Worm (Caenorhabditis elegans): ENCODE measurements around the gene sup-18.
A peak's percentile ranks its signal among the peaks of the same experiment; 100 is the strongest.

The sup-18 gene

DNA sequence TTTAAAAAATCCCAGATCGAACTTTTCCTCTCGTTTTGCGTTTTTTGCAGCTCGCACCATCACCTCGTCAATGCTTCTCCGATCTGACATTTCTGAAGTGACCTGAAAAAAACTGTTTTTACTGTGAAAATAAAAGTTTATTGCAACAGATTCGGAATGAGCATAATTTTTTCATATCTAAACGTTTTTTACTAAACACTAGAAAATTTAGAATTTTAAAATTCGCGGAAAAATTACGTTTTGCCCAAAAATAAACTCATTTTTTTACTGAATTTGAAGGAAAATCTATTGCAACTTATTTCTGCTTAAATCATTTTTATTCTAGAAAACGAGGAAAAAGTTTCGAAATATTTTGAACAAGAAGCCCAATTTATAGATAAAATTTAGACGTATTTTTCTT lies 4.2 kb upstream of the sup-18 start, which contains the start of gene ZK688.9:
Gene ZK688.9, minus strand, starts transcription at position 101 of the 400 bp plus-strand sequence.
- no peak for TF ChIP-seq ztf-3 (GFP tag; optimal IDR thresholded peaks at IDR 0.05)
- TF ChIP-seq cebp-2 (GFP tag; IDR thresholded peaks at IDR 0.05) = no peak
- no peak for TF ChIP-seq Y56A3A.18 (GFP tag; IDR thresholded peaks at IDR 0.05)
- no peak for TF ChIP-seq tlf-1 (GFP tag; optimal IDR thresholded peaks at IDR 0.05)
- no peak for TF ChIP-seq dox-1 (GFP tag; IDR thresholded peaks at IDR 0.05)
- TF ChIP-seq chd-7 (tag; optimal IDR thresholded peaks at IDR 0.05) = no peak
- TF ChIP-seq ztf-18 (tag; optimal IDR thresholded peaks at IDR 0.05) = no peak
- no peak for TF ChIP-seq lag-1 (GFP tag; IDR thresholded peaks at IDR 0.05)
- TF ChIP-seq let-607 (tag; optimal IDR thresholded peaks at IDR 0.05) = no peak
- TF ChIP-seq aptf-2 (GFP tag; conservative IDR thresholded peaks at IDR 0.05) = no peak
- no peak for TF ChIP-seq madf-3 (GFP tag; IDR thresholded peaks at IDR 0.05)

DNA sequence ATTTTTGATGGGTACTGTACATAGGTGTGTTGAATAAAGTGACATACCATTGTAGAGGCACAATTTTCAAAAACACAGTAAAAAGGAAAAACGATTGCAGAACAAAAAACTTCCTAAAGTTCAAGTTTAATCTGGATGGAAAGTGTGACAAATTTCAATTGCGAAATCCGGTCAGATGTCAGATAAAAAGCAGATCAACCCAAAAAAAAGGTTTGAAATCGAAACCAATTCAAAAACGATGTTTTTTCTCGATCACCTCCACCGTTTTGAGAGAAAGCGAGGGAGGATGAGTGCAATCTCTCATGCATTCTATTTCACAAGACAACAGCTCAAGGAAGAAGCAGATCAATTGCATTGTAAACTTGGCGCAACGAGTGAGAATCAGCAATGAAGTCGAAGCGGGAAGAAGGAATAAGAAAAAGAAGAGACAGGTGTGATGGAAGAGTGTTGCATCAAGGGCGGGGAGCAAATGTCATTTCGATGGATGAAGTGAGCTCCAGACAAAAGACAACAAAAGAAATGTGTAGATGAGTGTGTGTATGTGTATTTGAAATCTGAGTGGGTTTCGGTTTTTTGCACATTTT lies 1.5 kb upstream of the sup-18 start:
- TF ChIP-seq cebp-1 (GFP tag; IDR thresholded peaks at IDR 0.05) (no peak), cebp-1 (tag; optimal IDR thresholded peaks at IDR 0.05) (peak; percentile 68), mel-28 (tag; optimal IDR thresholded peaks at IDR 0.05; ENCODE audit: borderline replicate concordance) (no peak)

DNA sequence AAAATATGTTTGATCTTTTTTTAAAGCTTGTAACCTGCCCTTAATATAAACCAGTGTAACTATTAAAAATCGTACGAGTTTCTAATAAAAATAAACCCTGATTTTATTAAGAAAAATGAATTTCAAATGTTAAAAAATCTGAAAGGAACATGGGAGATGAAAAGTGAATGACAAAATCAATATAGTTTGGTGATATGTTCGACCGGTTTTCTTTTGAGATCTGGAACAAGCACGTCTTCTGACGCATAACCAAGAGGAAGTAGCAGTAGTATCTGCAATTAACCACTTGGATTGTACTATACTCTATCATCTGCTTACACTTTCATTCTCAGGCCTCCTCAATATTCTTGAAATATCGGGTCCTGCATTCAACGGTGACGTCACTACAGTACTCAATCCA lies 1.6 kb downstream of the sup-18 start:
- TF ChIP-seq lin-40 (tag; optimal IDR thresholded peaks at IDR 0.05) (no peak), madf-8 (GFP tag; conservative IDR thresholded peaks at IDR 0.05) (no peak), cebp-2 (GFP tag; IDR thresholded peaks at IDR 0.05) (no peak), hlh-12 (tag; optimal IDR thresholded peaks at IDR 0.05) (no peak), pha-4 (tag; optimal IDR thresholded peaks at IDR 0.05) (no peak), lir-1 (GFP tag; conservative IDR thresholded peaks at IDR 0.05) (no peak), somi-1 (GFP tag; optimal IDR thresholded peaks at IDR 0.05) (no peak)

DNA sequence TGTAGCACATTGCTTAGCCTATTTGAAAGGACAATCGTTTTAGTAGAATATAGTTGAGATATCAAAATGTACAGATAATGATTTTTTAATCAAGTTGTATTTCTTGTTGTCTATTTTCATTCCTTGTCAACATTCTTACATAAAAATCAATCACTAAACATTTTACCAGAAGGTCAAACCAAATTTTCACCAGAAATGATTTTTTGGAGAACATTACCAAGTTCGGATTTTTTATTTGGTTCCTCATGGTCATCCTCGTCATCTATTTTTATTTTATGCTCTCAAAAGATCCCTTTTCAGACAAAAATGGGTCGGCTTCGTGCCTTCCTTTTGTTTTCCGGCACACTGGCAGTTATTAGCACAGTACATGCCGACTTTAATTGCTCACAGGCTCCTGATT lies 5.2 kb downstream of the sup-18 start, which contains the start of gene tyr-1:
Gene tyr-1, plus strand, starts transcription at position 301 of the 400 bp plus-strand sequence.
- TF ChIP-seq sea-2 (GFP tag; IDR thresholded peaks at IDR 0.05) (no peak), lin-26 (GFP tag; IDR thresholded peaks at IDR 0.05) (no peak), hlh-12 (tag; optimal IDR thresholded peaks at IDR 0.05) (no peak), ztf-22 (GFP tag; optimal IDR thresholded peaks at IDR 0.05) (no peak), efl-1 (GFP tag; optimal IDR thresholded peaks at IDR 0.05) (no peak), dpff-1 (tag; optimal IDR thresholded peaks at IDR 0.05) (no peak), T07F8.4 (tag; optimal IDR thresholded peaks at IDR 0.05) (no peak), sdz-38 (tag; optimal IDR thresholded peaks at IDR 0.05) (no peak), xnd-1 (tag; optimal IDR thresholded peaks at IDR 0.05) (no peak), repo-1 (tag; optimal IDR thresholded peaks at IDR 0.05) (no peak), ets-4 (GFP tag; optimal IDR thresholded peaks at IDR 0.05) (no peak), hlh-26 (GFP tag; conservative IDR thresholded peaks at IDR 0.05) (no peak), B0261.1 (tag; optimal IDR thresholded peaks at IDR 0.05) (no peak), F52B5.7 (tag; optimal IDR thresholded peaks at IDR 0.05) (no peak), bed-1 (GFP tag; IDR thresholded peaks at IDR 0.05) (no peak), K11D2.4 (GFP tag; IDR thresholded peaks at IDR 0.05) (no peak), ZK185.1 (tag; optimal IDR thresholded peaks at IDR 0.05; ENCODE audit: poor library complexity, severe bottlenecking) (no peak), die-1 (tag; optimal IDR thresholded peaks at IDR 0.05) (no peak)

Data from whole organism, young adult.